Fruit fly (Drosophila melanogaster) whole organism, pupa: ENCODE data around the gene CG32284.

Experiments used
- CG13204 ChIP-seq: fragments of 200-800 bp; sonication (Bioruptor generic); optimal IDR thresholded peaks from 2 replicates; lab custom pipeline; 2018; ENCODE audit warnings: missing biosample characterization, mild to moderate bottlenecking, missing genetic modification characterization, moderate library complexity
- CG17806 ChIP-seq: fragments of 200-800 bp; sonication (Bioruptor generic); optimal IDR thresholded peaks from 2 replicates; lab custom pipeline; 2018; ENCODE audit warnings: missing biosample characterization, mild to moderate bottlenecking, missing genetic modification characterization, moderate library complexity
- CG8159 ChIP-seq: fragments of 200-800 bp; sonication (Bioruptor generic); optimal IDR thresholded peaks from 3 replicates; lab custom pipeline; 2018; ENCODE audit warnings: missing biosample characterization, mild to moderate bottlenecking, missing genetic modification characterization, moderate library complexity
- CG9948 ChIP-seq: fragments of 200-800 bp; sonication (Bioruptor generic); optimal IDR thresholded peaks from 2 replicates; lab custom pipeline; 2018; ENCODE audit warnings: missing biosample characterization, mild to moderate bottlenecking, missing genetic modification characterization, moderate library complexity
- D1 ChIP-seq: fragments of 200-800 bp; sonication (Bioruptor generic); optimal IDR thresholded peaks from 2 replicates; lab custom pipeline; 2018; ENCODE audit warnings: missing biosample characterization, mild to moderate bottlenecking, missing genetic modification characterization, moderate library complexity
- EcR ChIP-seq: fragments of 200-800 bp; sonication (Bioruptor generic); optimal IDR thresholded peaks from 3 replicates; lab custom pipeline; 2019; ENCODE audit warnings: missing biosample characterization, missing genetic modification characterization, mild to moderate bottlenecking, moderate library complexity, missing genetic modification reagents
- Ets98B ChIP-seq: fragments of 200-800 bp; sonication (Bioruptor generic); IDR thresholded peaks from 2 replicates; pipeline ENCODE4 v1.3.6; 2022; ENCODE audit warnings: missing biosample characterization, missing genetic modification characterization
- Pif1A ChIP-seq: fragments of 200-800 bp; sonication (Bioruptor generic); optimal IDR thresholded peaks from 3 replicates; lab custom pipeline; 2016; ENCODE audit warnings: missing biosample characterization, missing genetic modification characterization

- TF ChIP-seq Ets98B (GFP tag; lab: Robert Waterston, UW) (no peak), CG17806 (tag; lab: Kevin White, UChicago) (no peak), CG8159 (no peak), CG13204 (GFP tag; lab: Kevin White, UChicago) (no peak), EcR (no peak), CG9948 (tag; lab: Kevin White, UChicago) (no peak), D1 (no peak), Pif1A (GFP tag; lab: Kevin White, UChicago) (no peak)
These were observed 14.0 kb upstream of the CG32284 start, which contains the start of gene CG14963 for dm6 chr3L:3172445-3172844.
